Worm (Caenorhabditis elegans) whole organism, late embryonic: ENCODE data around the gene ifd-1.

Source experiments
- ceh-9 ChIP-seq: sonication (generic microtip); optimal IDR thresholded peaks from 2 replicates; lab custom pipeline; 2016; ENCODE audit warnings: mild to moderate bottlenecking, missing genetic modification characterization, inconsistent platforms, missing compliant biosample characterization
- elt-2 ChIP-seq: sonication (generic microtip); optimal IDR thresholded peaks from 2 replicates; lab custom pipeline; 2016; ENCODE audit warnings: missing genetic modification reagents, missing genetic modification characterization, missing compliant biosample characterization
- fkh-10 ChIP-seq: fragments of 150-350 bp; optimal IDR thresholded peaks from 2 replicates; lab custom pipeline; 2014; ENCODE audit warnings: missing biosample characterization, missing genetic modification reagents, missing genetic modification characterization
- hlh-15 ChIP-seq: sonication (generic microtip); optimal IDR thresholded peaks from 2 replicates; lab custom pipeline; 2016; ENCODE audit warnings: missing genetic modification characterization, missing compliant biosample characterization
- nhr-11 ChIP-seq: fragments of 150-350 bp; optimal IDR thresholded peaks from 2 replicates; lab custom pipeline; 2014; ENCODE audit warnings: missing biosample characterization, missing genetic modification characterization
- pha-4 ChIP-seq: fragments of 150-350 bp; optimal IDR thresholded peaks from 2 replicates; lab custom pipeline; 2018; ENCODE audit warnings: missing biosample characterization, missing genetic modification reagents, missing genetic modification characterization
- ref-2 ChIP-seq: sonication (generic microtip); optimal IDR thresholded peaks from 2 replicates; lab custom pipeline; 2016; ENCODE audit warnings: missing genetic modification characterization, missing compliant biosample characterization
- tbx-7 ChIP-seq: sonication (generic microtip); optimal IDR thresholded peaks from 2 replicates; lab custom pipeline; 2016; ENCODE audit warnings: missing genotype, missing genetic modification characterization, missing compliant biosample characterization

- no peak for TF ChIP-seq ceh-9
- no peak for TF ChIP-seq ref-2 (tag; lab: Kevin White, UChicago)
- no peak for TF ChIP-seq fkh-10
- no peak for TF ChIP-seq tbx-7 (tag; lab: Kevin White, UChicago)
- no peak for TF ChIP-seq nhr-11 (tag; lab: Kevin White, UChicago)
- TF ChIP-seq pha-4 (tag; lab: Kevin White, UChicago), result no peak
- no peak for TF ChIP-seq elt-2 (tag; lab: Kevin White, UChicago)
- no peak for TF ChIP-seq hlh-15 (tag; lab: Kevin White, UChicago)
Observed at ce11 chrX:8791821-8792220, 32.4 kb downstream of the ifd-1 start, which contains the start of gene chup-1.
